Worm (Caenorhabditis elegans) whole organism, L4 larva: ENCODE data around the gene Y17G7B.17.
A peak's percentile ranks its signal among the peaks of the same experiment; 100 is the strongest.

Experiments used
- F10B5.3 ChIP-seq: sonication (generic microtip); optimal IDR thresholded peaks from 2 replicates; lab custom pipeline; 2016; ENCODE audit warnings: mild to moderate bottlenecking, missing genetic modification characterization, missing compliant biosample characterization
- F26F4.8 ChIP-seq: fragments of 200-800 bp; sonication (Bioruptor generic); conservative IDR thresholded peaks from 2 replicates; pipeline ENCODE4 v1.3.6; 2022; ENCODE audit warnings: missing genetic modification characterization, missing compliant biosample characterization
- F49E8.2 ChIP-seq: sonication (generic microtip); optimal IDR thresholded peaks from 2 replicates; lab custom pipeline; 2016; ENCODE audit warnings: missing compliant biosample characterization, mild to moderate bottlenecking, missing genetic modification characterization, borderline replicate concordance
- T20F7.1 ChIP-seq: fragments of 200-800 bp; sonication (Bioruptor generic); optimal IDR thresholded peaks from 2 replicates; lab custom pipeline; 2018; ENCODE audit warnings: mild to moderate bottlenecking, missing genetic modification characterization, missing compliant biosample characterization
- T26A8.4 ChIP-seq: fragments of 200-800 bp; sonication (Bioruptor generic); IDR thresholded peaks from 2 replicates; pipeline ENCODE4 v1.3.6; 2022; ENCODE audit warnings: missing genetic modification characterization, missing compliant biosample characterization
- Y105C5A.15 ChIP-seq: fragments of 200-800 bp; sonication (Bioruptor generic); IDR thresholded peaks from 2 replicates; pipeline ENCODE4 v1.3.6; 2022; ENCODE audit warnings: missing genetic modification characterization, missing compliant biosample characterization
- Y48G9A.11 ChIP-seq: fragments of 200-800 bp; sonication (Bioruptor generic); IDR thresholded peaks from 2 replicates; pipeline ENCODE4 v1.3.6; 2022; ENCODE audit warnings: missing genetic modification reagents, missing genetic modification characterization, missing compliant biosample characterization
- Y5F2A.4 ChIP-seq: fragments of 200-800 bp; sonication (Bioruptor generic); optimal IDR thresholded peaks from 2 replicates; lab custom pipeline; 2018; ENCODE audit warnings: mild to moderate bottlenecking, missing genetic modification characterization, missing compliant biosample characterization
- Y75B8A.6 ChIP-seq: fragments of 200-800 bp; sonication (Bioruptor generic); IDR thresholded peaks from 2 replicates; pipeline ENCODE4 v1.3.6; 2022; ENCODE audit warnings: missing genetic modification reagents, missing genetic modification characterization, missing compliant biosample characterization
- aha-1 ChIP-seq: fragments of 150-350 bp; peaks from one replicate; lab custom pipeline; 2014; ENCODE audit warnings: missing biosample characterization, missing genetic modification characterization
- arid-1 ChIP-seq: fragments of 200-800 bp; sonication (Bioruptor generic); conservative IDR thresholded peaks from 2 replicates; pipeline ENCODE4 v1.3.6; 2022; ENCODE audit warnings: missing genetic modification reagents, missing genetic modification characterization, missing compliant biosample characterization
- attf-4 ChIP-seq: sonication (generic microtip); optimal IDR thresholded peaks from 3 replicates; lab custom pipeline; 2017; ENCODE audit warnings: missing biosample characterization, missing genetic modification characterization
- ceh-32 ChIP-seq: sonication (generic microtip); optimal IDR thresholded peaks from 2 replicates; lab custom pipeline; 2016; ENCODE audit warnings: mild to moderate bottlenecking, missing genetic modification characterization, missing compliant biosample characterization; ENCODE audit not compliant: poor library complexity
- ceh-44 ChIP-seq: fragments of 200-800 bp; sonication (Bioruptor generic); IDR thresholded peaks from 2 replicates; pipeline ENCODE4 v1.3.6; 2022; ENCODE audit warnings: missing genetic modification reagents, missing genetic modification characterization, missing compliant biosample characterization
- daf-12 ChIP-seq: fragments of 150-350 bp; optimal IDR thresholded peaks from 2 replicates; lab custom pipeline; 2014; ENCODE audit warnings: missing biosample characterization, missing genetic modification reagents, missing genetic modification characterization
- daf-16 ChIP-seq, 3 experiments: sonication (generic microtip); optimal IDR thresholded peaks; 2 replicates each; lab custom pipeline; 2016 to 2017; ENCODE audit warnings: missing genetic modification characterization in 3 of 3, missing genetic modification reagents in 3 of 3, mild to moderate bottlenecking in 2 of 3, missing compliant biosample characterization in 2 of 3, missing biosample characterization in 1 of 3, moderate library complexity in 1 of 3
- daf-8 ChIP-seq: fragments of 200-800 bp; sonication (Bioruptor generic); IDR thresholded peaks from 2 replicates; pipeline ENCODE4 v1.3.6; 2022; ENCODE audit warnings: missing genetic modification characterization, missing compliant biosample characterization
- dmd-6 ChIP-seq: fragments of 200-800 bp; sonication (Bioruptor generic); IDR thresholded peaks from 2 replicates; pipeline ENCODE4 v1.3.6; 2022; ENCODE audit warnings: missing genetic modification reagents, missing genetic modification characterization, missing compliant biosample characterization
- dmd-8 ChIP-seq: fragments of 200-800 bp; sonication (Bioruptor generic); IDR thresholded peaks from 2 replicates; pipeline ENCODE4 v1.3.6; 2022; ENCODE audit warnings: missing genetic modification characterization, missing compliant biosample characterization
- duxl-1 ChIP-seq: sonication (generic microtip); optimal IDR thresholded peaks from 2 replicates; lab custom pipeline; 2016; ENCODE audit warnings: mild to moderate bottlenecking, missing genetic modification characterization, moderate library complexity, missing compliant biosample characterization; ENCODE audit not compliant: poor library complexity
- hlh-11 ChIP-seq: fragments of 200-800 bp; sonication (Bioruptor generic); optimal IDR thresholded peaks from 2 replicates; lab custom pipeline; 2018; ENCODE audit warnings: mild to moderate bottlenecking, missing genetic modification characterization, missing compliant biosample characterization
- hmg-1.1 ChIP-seq: fragments of 200-800 bp; sonication (Bioruptor generic); IDR thresholded peaks from 2 replicates; pipeline ENCODE4 v1.3.6; 2022; ENCODE audit warnings: missing genetic modification reagents, missing genetic modification characterization, missing compliant biosample characterization
- lin-13 ChIP-seq: fragments of 150-350 bp; optimal IDR thresholded peaks from 2 replicates; lab custom pipeline; 2014; ENCODE audit warnings: missing biosample characterization, missing genetic modification reagents, missing genetic modification characterization
- lin-38 ChIP-seq: fragments of 200-800 bp; sonication (Bioruptor generic); IDR thresholded peaks from 2 replicates; pipeline ENCODE4 v1.3.6; 2022; ENCODE audit warnings: missing genetic modification reagents, missing genetic modification characterization, missing compliant biosample characterization
- lsy-2 ChIP-seq, 2 experiments: fragments of 150-350 bp in 1 of 2; sonication (generic microtip) in 1 of 2; optimal IDR thresholded peaks; 2 replicates each; lab custom pipeline; 2014 to 2017; ENCODE audit warnings: missing biosample characterization in 2 of 2, missing genetic modification characterization in 2 of 2
- madf-9 ChIP-seq: fragments of 200-800 bp; sonication (Bioruptor generic); conservative IDR thresholded peaks from 2 replicates; pipeline ENCODE4 v1.3.6; 2022; ENCODE audit warnings: missing genetic modification reagents, missing genetic modification characterization, missing compliant biosample characterization
- mdl-1 ChIP-seq, 2 experiments: fragments of 150-350 bp in 1 of 2; sonication (generic microtip) in 1 of 2; optimal IDR thresholded peaks; 2 replicates each; lab custom pipeline; 2014 to 2017; ENCODE audit warnings: missing biosample characterization in 2 of 2, missing genetic modification characterization in 2 of 2
- mep-1 ChIP-seq: fragments of 150-350 bp; sonication (generic microtip); optimal IDR thresholded peaks from 3 replicates; lab custom pipeline; 2014; ENCODE audit warnings: missing biosample characterization, missing genetic modification characterization
- nhr-10 ChIP-seq: fragments of 150-350 bp; optimal IDR thresholded peaks from 2 replicates; lab custom pipeline; 2014; ENCODE audit warnings: missing biosample characterization, missing genetic modification characterization
- nhr-102 ChIP-seq: sonication (generic microtip); optimal IDR thresholded peaks from 2 replicates; lab custom pipeline; 2016; ENCODE audit warnings: mild to moderate bottlenecking, missing genetic modification characterization, moderate library complexity, missing compliant biosample characterization
- nhr-28 ChIP-seq: fragments of 150-350 bp; optimal IDR thresholded peaks from 2 replicates; lab custom pipeline; 2014; ENCODE audit warnings: missing biosample characterization, missing genetic modification characterization
- nhr-41 ChIP-seq: fragments of 200-800 bp; sonication (Bioruptor generic); IDR thresholded peaks from 2 replicates; pipeline ENCODE4 v1.3.6; 2022; ENCODE audit warnings: missing genetic modification reagents, missing genetic modification characterization, missing compliant biosample characterization
- nhr-6 ChIP-seq: fragments of 150-350 bp; optimal IDR thresholded peaks from 2 replicates; lab custom pipeline; 2014; ENCODE audit warnings: missing biosample characterization, missing genetic modification characterization
- saeg-2 ChIP-seq: fragments of 200-800 bp; sonication (Bioruptor generic); IDR thresholded peaks from 2 replicates; pipeline ENCODE4 v1.3.6; 2022; ENCODE audit warnings: missing genetic modification reagents, missing genetic modification characterization, missing compliant biosample characterization
- set-16 ChIP-seq: fragments of 200-800 bp; sonication (Bioruptor generic); IDR thresholded peaks from 2 replicates; pipeline ENCODE4 v1.3.6; 2022; ENCODE audit warnings: missing genetic modification reagents, missing genetic modification characterization, missing compliant biosample characterization
- skn-1 ChIP-seq: fragments of 150-350 bp; optimal IDR thresholded peaks from 2 replicates; lab custom pipeline; 2014; ENCODE audit warnings: missing biosample characterization, missing genetic modification characterization
- snpc-1.2 ChIP-seq: fragments of 200-800 bp; sonication (Bioruptor generic); IDR thresholded peaks from 2 replicates; pipeline ENCODE4 v1.3.6; 2022; ENCODE audit warnings: missing genetic modification reagents, missing genetic modification characterization, missing compliant biosample characterization
- snpc-4 ChIP-seq: fragments of 150-350 bp; optimal IDR thresholded peaks from 2 replicates; lab custom pipeline; 2014; ENCODE audit warnings: missing biosample characterization, missing genetic modification characterization
- tag-97 ChIP-seq: fragments of 200-800 bp; sonication (Bioruptor generic); IDR thresholded peaks from 2 replicates; pipeline ENCODE4 v1.3.6; 2022; ENCODE audit warnings: missing genetic modification characterization, missing compliant biosample characterization
- tra-1 ChIP-seq: fragments of 200-800 bp; sonication (Bioruptor generic); IDR thresholded peaks from 2 replicates; pipeline ENCODE4 v1.3.6; 2022; ENCODE audit warnings: missing genetic modification reagents, missing genetic modification characterization, missing compliant biosample characterization
- unc-39 ChIP-seq: sonication (generic microtip); optimal IDR thresholded peaks from 2 replicates; lab custom pipeline; 2017; ENCODE audit warnings: missing biosample characterization, missing genetic modification characterization
- zag-1 ChIP-seq: fragments of 150-350 bp; optimal IDR thresholded peaks from 2 replicates; lab custom pipeline; 2014; ENCODE audit warnings: missing biosample characterization, missing genetic modification characterization
- zfp-2 ChIP-seq: sonication (generic microtip); optimal IDR thresholded peaks from 2 replicates; lab custom pipeline; 2016; ENCODE audit warnings: mild to moderate bottlenecking, missing genetic modification characterization, missing compliant biosample characterization

The Y17G7B.17 gene

ce11 chrII:12130393-12130792 lies 30.6 kb upstream of the Y17G7B.17 start:
- TF ChIP-seq mep-1 (no peak), hlh-11 (no peak), ceh-32 (no peak), snpc-4 (tag; lab: Kevin White, UChicago) (no peak), arid-1 (GFP tag; lab: Robert Waterston, UW) (no peak), madf-9 (GFP tag; lab: Robert Waterston, UW) (no peak), zfp-2 (tag; lab: Kevin White, UChicago) (no peak), tag-97 (no peak), hmg-1.1 (GFP tag; lab: Robert Waterston, UW) (no peak), duxl-1 (no peak), attf-4 (tag; lab: Kevin White, UChicago) (no peak), daf-8 (GFP tag; lab: Robert Waterston, UW) (no peak), Y75B8A.6 (no peak), skn-1 (tag; lab: Kevin White, UChicago) (no peak), mdl-1 (tag; optimal IDR thresholded peaks at IDR 0.05; lab: Kevin White, UChicago) (no peak), saeg-2 (GFP tag; lab: Robert Waterston, UW) (no peak), snpc-1.2 (GFP tag; lab: Robert Waterston, UW) (no peak), F10B5.3 (no peak)

- TF ChIP-seq Y48G9A.11 (GFP tag; lab: Robert Waterston, UW) (peak; percentile 49; the same call in 1 of the 2 replicates), ceh-44 (0 out of 2 replicates have a peak, but pooled peaks have one; percentile 41), lin-38 (GFP tag; lab: Robert Waterston, UW) (peak; percentile 54), aha-1 (tag; lab: Kevin White, UChicago) (peak; percentile 88), F26F4.8 (GFP tag; lab: Robert Waterston, UW) (0 out of 2 replicates have a peak, but pooled peaks have one; percentile 69)
Measured at ce11 chrII:12122694-12123093, 22.9 kb upstream of the Y17G7B.17 start.

ce11 chrII:12110997-12111396 lies 11.2 kb upstream of the Y17G7B.17 start:
- peak; percentile 18 for TF ChIP-seq aha-1 (tag; lab: Kevin White, UChicago)
- no peak for TF ChIP-seq Y105C5A.15 (GFP tag; lab: Robert Waterston, UW)
- TF ChIP-seq set-16 (GFP tag; lab: Robert Waterston, UW) = 0 out of 2 replicates have a peak, but pooled peaks have one; percentile 25
- no peak for TF ChIP-seq nhr-28 (tag; lab: Kevin White, UChicago)
- no peak for TF ChIP-seq nhr-10
- TF ChIP-seq tra-1 (GFP tag; lab: Robert Waterston, UW) = 0 out of 2 replicates have a peak, but pooled peaks have one; percentile 48
- TF ChIP-seq, all 104 proteins: peak for 3

ce11 chrII:12108843-12109242 lies 9.1 kb upstream of the Y17G7B.17 start:
- TF ChIP-seq daf-16 (GFP tag; optimal IDR thresholded peaks at IDR 0.05; lab: Kevin White, UChicago) (no peak), daf-16 (tag; optimal IDR thresholded peaks at IDR 0.05; lab: Kevin White, UChicago) (no peak), F49E8.2 (tag; lab: Kevin White, UChicago) (no peak), nhr-10 (no peak), Y5F2A.4 (GFP tag; lab: Kevin White, UChicago) (no peak), unc-39 (tag; lab: Kevin White, UChicago) (no peak), nhr-102 (tag; lab: Kevin White, UChicago) (no peak), lsy-2 (tag; optimal IDR thresholded peaks at IDR 0.05; lab: Kevin White, UChicago) (no peak), dmd-6 (GFP tag; lab: Robert Waterston, UW) (no peak), nhr-6 (no peak), Y105C5A.15 (GFP tag; lab: Robert Waterston, UW) (no peak), lin-13 (GFP tag; lab: Kevin White, UChicago) (no peak), T20F7.1 (GFP tag; lab: Kevin White, UChicago) (no peak), zag-1 (no peak), mdl-1 (tag; optimal IDR thresholded peaks at IDR 0.05; lab: Kevin White, UChicago) (no peak), nhr-41 (GFP tag; lab: Robert Waterston, UW) (no peak), dmd-8 (GFP tag; lab: Robert Waterston, UW) (no peak), daf-12 (tag; lab: Kevin White, UChicago) (no peak), T26A8.4 (GFP tag; lab: Robert Waterston, UW) (no peak)
- TF ChIP-seq, all 104 proteins: peak for 0
